Fruit fly (Drosophila melanogaster): ENCODE data around the gene CG13458.

Gene CG13458

DNA sequence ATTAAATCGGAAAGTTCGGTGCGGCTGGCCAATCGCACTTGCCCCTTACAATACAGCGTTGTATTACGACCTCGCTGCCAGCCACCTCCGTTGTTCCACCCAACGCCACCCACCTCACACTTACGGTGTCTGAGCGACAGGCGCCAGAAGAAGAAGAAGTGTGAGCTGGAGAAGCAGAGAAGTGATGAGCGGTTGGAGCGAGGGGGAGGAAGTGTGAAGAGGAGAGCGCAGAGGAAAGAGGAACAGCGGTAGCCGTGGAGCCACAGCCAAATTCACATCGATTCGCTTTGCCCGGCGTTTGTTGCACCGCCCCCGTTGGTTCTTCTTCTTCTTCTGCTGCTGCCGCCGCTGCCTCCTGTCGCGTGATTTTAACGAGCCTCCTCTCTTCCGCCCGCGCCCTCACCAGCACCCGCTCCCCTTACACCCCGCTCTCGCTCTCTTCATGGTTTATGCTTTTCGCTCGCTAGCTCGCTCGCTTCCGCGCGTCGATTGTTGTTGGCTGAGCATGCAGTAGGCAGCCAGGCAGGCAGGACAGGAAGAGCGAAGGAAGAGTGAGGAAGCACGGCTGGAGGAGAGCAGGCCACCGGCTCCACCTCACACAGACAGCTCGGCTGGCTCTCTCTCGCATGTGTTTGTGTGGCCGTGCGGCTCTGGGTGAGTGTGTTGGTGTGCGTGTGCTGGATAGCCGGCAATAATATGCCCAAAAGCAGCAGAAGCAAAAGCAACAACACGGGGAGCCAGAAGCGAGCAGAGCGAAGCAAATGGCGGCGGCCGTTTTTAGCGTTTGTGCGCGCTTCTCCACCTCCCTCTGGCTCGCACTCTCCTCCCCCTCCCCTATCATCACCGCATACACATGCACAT lies 9.1 kb upstream of the CG13458 start:
- no peak for TF ChIP-seq CG32264 (GFP tag; optimal IDR thresholded peaks at IDR 0.05)
- no peak for TF ChIP-seq sv (GFP tag; optimal IDR thresholded peaks at IDR 0.05)
- TF ChIP-seq pan (optimal IDR thresholded peaks at IDR 0.05), result no peak
- TF ChIP-seq Mio (GFP tag; optimal IDR thresholded peaks at IDR 0.05), result no peak
- peak in 1 of 2 experiments; percentile 72 for TF ChIP-seq dl (GFP tag; optimal IDR thresholded peaks at IDR 0.05; ENCODE audit: insufficient read depth in 1 of 2, partially characterized antibody in 2 of 2)
- no peak for TF ChIP-seq CrebA (GFP tag; optimal IDR thresholded peaks at IDR 0.05; ENCODE audit: borderline replicate concordance)
- peak; percentile 53 for TF ChIP-seq HLH106 (tag; optimal IDR thresholded peaks at IDR 0.05)
- no peak for TF ChIP-seq dsf (GFP tag; optimal IDR thresholded peaks at IDR 0.05; ENCODE audit: borderline replicate concordance)
- no peak for TF ChIP-seq Myc (optimal IDR thresholded peaks at IDR 0.05)
- TF ChIP-seq brk (GFP tag; optimal IDR thresholded peaks at IDR 0.05), result peak; percentile 52
- peak; percentile 0 for TF ChIP-seq Hr78 (GFP tag; optimal IDR thresholded peaks at IDR 0.05)
- TF ChIP-seq Sp1 (GFP tag; optimal IDR thresholded peaks at IDR 0.05), result peak; percentile 3
- no peak for TF ChIP-seq GATAd (GFP tag; optimal IDR thresholded peaks at IDR 0.05)
- TF ChIP-seq Hr83 (GFP tag; optimal IDR thresholded peaks at IDR 0.05; ENCODE audit: poor library complexity, severe bottlenecking), result no peak
- no peak for TF ChIP-seq foxo (GFP tag; optimal IDR thresholded peaks at IDR 0.05)
- TF ChIP-seq lola (GFP tag; optimal IDR thresholded peaks at IDR 0.05), result no peak
- peak; percentile 95 for TF ChIP-seq psq (GFP tag; optimal IDR thresholded peaks at IDR 0.05)
- peak; percentile 34 for TF ChIP-seq fru (GFP tag; optimal IDR thresholded peaks at IDR 0.05)
- no peak for TF ChIP-seq usp (GFP tag; optimal IDR thresholded peaks at IDR 0.05)
- no peak for TF ChIP-seq OdsH (GFP tag; optimal IDR thresholded peaks at IDR 0.05)
- TF ChIP-seq ey (GFP tag; optimal IDR thresholded peaks at IDR 0.05), result no peak
- peak; percentile 21 for TF ChIP-seq Jra (GFP tag; optimal IDR thresholded peaks at IDR 0.05)
- peak; percentile 22 for TF ChIP-seq N (GFP tag; optimal IDR thresholded peaks at IDR 0.05)
- peak; percentile 55 for TF ChIP-seq Rel (GFP tag; optimal IDR thresholded peaks at IDR 0.05)
- no peak for TF ChIP-seq Rel (tag; optimal IDR thresholded peaks at IDR 0.05)
- TF ChIP-seq Dif (GFP tag; optimal IDR thresholded peaks at IDR 0.05; ENCODE audit: partially characterized antibody), result peak; percentile 37
- peak; percentile 57 for TF ChIP-seq h (GFP tag; optimal IDR thresholded peaks at IDR 0.05)

- TF ChIP-seq foxo (GFP tag; optimal IDR thresholded peaks at IDR 0.05), result peak; percentile 26 to 91
- peak; percentile 88 for TF ChIP-seq brk (GFP tag; optimal IDR thresholded peaks at IDR 0.05)
- no peak for TF ChIP-seq lola (GFP tag; optimal IDR thresholded peaks at IDR 0.05)
- peak; percentile 86 for TF ChIP-seq tai (GFP tag; optimal IDR thresholded peaks at IDR 0.05)
- no peak for TF ChIP-seq pan (optimal IDR thresholded peaks at IDR 0.05)
- TF ChIP-seq Hr78 (GFP tag; optimal IDR thresholded peaks at IDR 0.05), result no peak
- TF ChIP-seq CG32264 (GFP tag; optimal IDR thresholded peaks at IDR 0.05), result peak; percentile 88
- TF ChIP-seq Hnf4 (GFP tag; optimal IDR thresholded peaks at IDR 0.05), result peak; percentile 73
- TF ChIP-seq Vsx2 (GFP tag; optimal IDR thresholded peaks at IDR 0.05; ENCODE audit: partially characterized antibody), result no peak
- TF ChIP-seq sage (GFP tag; optimal IDR thresholded peaks at IDR 0.05), result peak; percentile 78
- TF ChIP-seq Mio (GFP tag; optimal IDR thresholded peaks at IDR 0.05), result peak; percentile 34
- peak; percentile 87 for TF ChIP-seq rgr (GFP tag; optimal IDR thresholded peaks at IDR 0.05)
- no peak for TF ChIP-seq usp (GFP tag; optimal IDR thresholded peaks at IDR 0.05)
- TF ChIP-seq dmrt93B (GFP tag; optimal IDR thresholded peaks at IDR 0.05), result peak; percentile 78
- no peak for TF ChIP-seq Abd-B (GFP tag; optimal IDR thresholded peaks at IDR 0.05)
- TF ChIP-seq ey (GFP tag; optimal IDR thresholded peaks at IDR 0.05), result peak; percentile 94
- no peak for TF ChIP-seq CrebA (GFP tag; optimal IDR thresholded peaks at IDR 0.05; ENCODE audit: borderline replicate concordance)
- TF ChIP-seq sv (GFP tag; optimal IDR thresholded peaks at IDR 0.05), result no peak
- TF ChIP-seq psq (GFP tag; optimal IDR thresholded peaks at IDR 0.05), result peak; percentile 76
- peak; percentile 91 for TF ChIP-seq HLH106 (tag; optimal IDR thresholded peaks at IDR 0.05)
- no peak for TF ChIP-seq Rel (GFP tag; optimal IDR thresholded peaks at IDR 0.05)
- no peak for TF ChIP-seq Rel (tag; optimal IDR thresholded peaks at IDR 0.05)
- peak; percentile 54 for TF ChIP-seq dsf (GFP tag; optimal IDR thresholded peaks at IDR 0.05; ENCODE audit: borderline replicate concordance)
- TF ChIP-seq h (GFP tag; optimal IDR thresholded peaks at IDR 0.05), result peak; percentile 91
- peak in 1 of 2 experiments; percentile 10 for TF ChIP-seq dl (GFP tag; optimal IDR thresholded peaks at IDR 0.05; ENCODE audit: insufficient read depth in 1 of 2, partially characterized antibody in 2 of 2)
- TF ChIP-seq br (GFP tag; optimal IDR thresholded peaks at IDR 0.05), result peak; percentile 93
- no peak for TF ChIP-seq jim (GFP tag; optimal IDR thresholded peaks at IDR 0.05)
- TF ChIP-seq Hr83 (GFP tag; optimal IDR thresholded peaks at IDR 0.05; ENCODE audit: poor library complexity, severe bottlenecking), result peak; percentile 54
- no peak for TF ChIP-seq GATAd (GFP tag; optimal IDR thresholded peaks at IDR 0.05)
- TF ChIP-seq N (GFP tag; optimal IDR thresholded peaks at IDR 0.05), result no peak
- TF ChIP-seq OdsH (GFP tag; optimal IDR thresholded peaks at IDR 0.05), result peak; percentile 88
- TF ChIP-seq Myc (optimal IDR thresholded peaks at IDR 0.05), result no peak
- TF ChIP-seq CG9705 (GFP tag; optimal IDR thresholded peaks at IDR 0.05), result peak; percentile 75
- TF ChIP-seq fru (GFP tag; optimal IDR thresholded peaks at IDR 0.05), result peak; percentile 95
- peak; percentile 71 for TF ChIP-seq Jra (GFP tag; optimal IDR thresholded peaks at IDR 0.05)
- peak; percentile 37 for TF ChIP-seq Dif (GFP tag; optimal IDR thresholded peaks at IDR 0.05; ENCODE audit: partially characterized antibody)
- TF ChIP-seq woc (GFP tag; optimal IDR thresholded peaks at IDR 0.05), result peak; percentile 98
- TF ChIP-seq Sp1 (GFP tag; optimal IDR thresholded peaks at IDR 0.05), result peak; percentile 88
- TF ChIP-seq Dfd (GFP tag; optimal IDR thresholded peaks at IDR 0.05), result no peak
Measured at dm6 chr3L:15104849-15105555, 8.4 kb upstream of the CG13458 start.

Measured in whole organism, wandering third instar larva.